Worm (Caenorhabditis elegans) whole organism, early embryonic: Measurements from ENCODE around the gene T25D1.2.

Experiments
- B0310.2 ChIP-seq: sonication (generic microtip); optimal IDR thresholded peaks from 2 replicates; lab custom pipeline; 2016; ENCODE audit warnings: mild to moderate bottlenecking, missing genetic modification characterization, missing compliant biosample characterization
- ceh-13 ChIP-seq: fragments of 200-800 bp; sonication (Bioruptor generic); optimal IDR thresholded peaks from 2 replicates; lab custom pipeline; 2018; ENCODE audit warnings: mild to moderate bottlenecking, missing genetic modification characterization, missing compliant biosample characterization
- ets-7 ChIP-seq: sonication (generic microtip); optimal IDR thresholded peaks from 2 replicates; lab custom pipeline; 2016; ENCODE audit warnings: missing genotype, missing genetic modification characterization, missing compliant biosample characterization
- tbx-37 ChIP-seq: fragments of 200-800 bp; sonication (Bioruptor generic); conservative IDR thresholded peaks from 2 replicates; pipeline ENCODE4 v1.3.6; 2022; ENCODE audit warnings: missing genetic modification reagents, missing genetic modification characterization, missing compliant biosample characterization

DNA sequence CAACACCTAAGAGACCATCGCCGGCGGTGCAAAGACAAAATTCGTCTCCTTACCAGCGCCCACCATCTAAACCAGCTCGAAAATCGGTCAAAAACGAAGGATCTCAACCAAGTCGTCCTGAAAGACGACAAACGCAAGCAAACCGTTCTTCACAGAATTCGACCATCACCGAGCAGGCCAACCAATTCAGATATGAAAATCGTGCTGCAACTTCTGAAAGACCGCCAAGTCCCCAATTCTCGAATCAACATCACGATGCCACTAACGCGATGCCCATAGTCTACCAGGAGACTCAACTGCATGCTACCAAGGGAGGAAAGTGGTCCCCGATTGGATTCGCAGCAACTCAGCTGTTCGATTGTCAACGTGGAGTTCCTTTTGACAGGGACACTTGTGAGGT, 4.2 kb downstream of the T25D1.2 start, which contains the start of gene T25D1.1:
- no peak for TF ChIP-seq tbx-37 (GFP tag; lab: Robert Waterston, UW)
- TF ChIP-seq ceh-13 (GFP tag; lab: Kevin White, UChicago) = no peak
- no peak for TF ChIP-seq B0310.2 (tag; lab: Kevin White, UChicago)
- no peak for TF ChIP-seq ets-7
